Worm (Caenorhabditis elegans): ENCODE results near the gene F35E12.2.

Gene F35E12.2

ce11 chrV:13690276-13690675, 34.4 kb downstream of the F35E12.2 start:
- TF ChIP-seq lin-39 (tag; optimal IDR thresholded peaks at IDR 0.05) (peak; percentile 25), lsy-12 (tag; optimal IDR thresholded peaks at IDR 0.05) (no peak), nhr-237 (tag; optimal IDR thresholded peaks at IDR 0.05) (no peak)

DNA sequence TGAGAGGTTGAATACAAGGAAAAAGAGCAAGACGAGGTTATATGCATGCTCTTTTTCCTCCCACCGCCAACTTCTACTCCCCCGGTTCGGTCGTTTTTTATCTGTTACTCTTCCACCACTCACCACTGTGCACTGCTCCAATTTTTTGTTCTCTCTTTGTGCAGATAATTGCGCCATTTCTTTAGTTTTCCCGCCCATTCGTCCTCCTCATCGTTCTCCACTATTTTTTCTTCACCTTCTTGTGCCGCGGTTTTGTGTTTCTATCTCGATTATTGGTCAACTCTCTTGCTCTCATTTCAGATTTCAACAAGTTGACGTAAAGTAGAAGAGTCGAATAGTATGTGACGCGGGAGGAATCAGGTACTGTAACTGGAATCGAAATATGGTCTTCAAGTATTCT, 35.1 kb downstream of the F35E12.2 start, which contains the start of gene T01D3.1:
Gene T01D3.1, plus strand, starts transcription at position 301 of the 400 bp plus-strand sequence.
- no peak for TF ChIP-seq nhr-77 (tag; optimal IDR thresholded peaks at IDR 0.05)
- no peak for TF ChIP-seq ZK546.5 (tag; optimal IDR thresholded peaks at IDR 0.05)
- TF ChIP-seq mml-1 (tag; optimal IDR thresholded peaks at IDR 0.05) = no peak
- no peak for TF ChIP-seq elt-1 (tag; optimal IDR thresholded peaks at IDR 0.05)
- no peak for TF ChIP-seq ama-1 (optimal IDR thresholded peaks at IDR 0.05)
- no peak for TF ChIP-seq ceh-82 (tag; optimal IDR thresholded peaks at IDR 0.05)
- no peak for TF ChIP-seq nhr-43 (tag; optimal IDR thresholded peaks at IDR 0.05; ENCODE audit: poor library complexity, severe bottlenecking)
- no peak for TF ChIP-seq snpc-4 (tag; optimal IDR thresholded peaks at IDR 0.05)
- no peak for TF ChIP-seq nhr-28 (tag; optimal IDR thresholded peaks at IDR 0.05)
- no peak for TF ChIP-seq ceh-28 (tag; optimal IDR thresholded peaks at IDR 0.05)
- no peak for TF ChIP-seq skn-1 (tag; optimal IDR thresholded peaks at IDR 0.05)
- no peak for TF ChIP-seq aly-2 (tag; optimal IDR thresholded peaks at IDR 0.05)
- TF ChIP-seq R02D3.7 (tag; optimal IDR thresholded peaks at IDR 0.05) = no peak
- TF ChIP-seq lsy-12 (tag; optimal IDR thresholded peaks at IDR 0.05) = no peak
- TF ChIP-seq sea-2 (GFP tag; optimal IDR thresholded peaks at IDR 0.05) = no peak

DNA sequence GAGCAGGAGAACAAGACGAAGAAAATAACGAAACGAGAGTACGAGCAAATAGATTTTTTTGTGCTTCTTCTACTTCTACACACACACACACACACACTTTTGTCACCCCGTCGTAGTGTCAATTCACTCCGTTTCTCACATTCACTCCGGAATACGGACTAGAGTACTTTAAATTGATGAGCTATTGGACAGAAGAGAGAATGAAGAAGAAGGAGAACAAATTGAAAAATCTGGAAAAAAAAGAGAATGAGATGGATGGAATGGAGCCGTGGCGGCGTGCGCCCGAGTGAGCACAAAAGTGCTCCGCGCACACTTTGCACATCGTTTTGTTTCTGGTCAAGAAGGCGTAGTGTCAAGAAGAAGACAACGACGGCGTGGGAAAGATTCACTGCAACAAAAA, 37.2 kb downstream of the F35E12.2 start:
- TF ChIP-seq hmg-11 (tag; optimal IDR thresholded peaks at IDR 0.05) = no peak
- no peak for TF ChIP-seq jun-1 (tag; optimal IDR thresholded peaks at IDR 0.05)
- TF ChIP-seq elt-2 (tag; optimal IDR thresholded peaks at IDR 0.05) = no peak
- TF ChIP-seq nhr-67 (tag; optimal IDR thresholded peaks at IDR 0.05) = no peak
- TF ChIP-seq nhr-237 (tag; optimal IDR thresholded peaks at IDR 0.05) = no peak
- TF ChIP-seq unc-62 (GFP tag; optimal IDR thresholded peaks at IDR 0.05) = no peak

DNA sequence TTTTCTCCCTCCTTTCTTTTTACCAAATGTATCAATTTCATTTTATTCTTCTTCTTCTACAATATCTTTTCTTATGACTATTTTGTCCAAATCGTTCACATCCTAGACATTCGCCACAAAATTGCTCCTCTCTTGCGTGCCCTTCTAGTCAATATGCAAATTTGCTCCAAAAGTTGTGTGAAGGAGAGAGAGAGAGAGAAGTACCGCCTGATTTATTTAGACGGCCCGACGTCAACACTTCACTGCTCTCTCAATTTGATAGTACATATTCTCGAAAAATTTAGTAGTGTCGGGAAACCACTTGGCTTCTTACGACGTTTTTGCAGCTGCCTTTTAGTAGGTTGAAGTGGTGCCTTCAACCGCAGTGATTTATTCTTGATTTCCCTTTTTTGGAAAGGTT, 38.2 kb downstream of the F35E12.2 start:
- TF ChIP-seq tbx-2 (tag; optimal IDR thresholded peaks at IDR 0.05) (no peak), ceh-9 (tag; optimal IDR thresholded peaks at IDR 0.05) (no peak), nhr-25 (tag; optimal IDR thresholded peaks at IDR 0.05) (no peak), zag-1 (tag; optimal IDR thresholded peaks at IDR 0.05) (no peak), nhr-77 (tag; optimal IDR thresholded peaks at IDR 0.05) (no peak), fkh-10 (GFP tag; optimal IDR thresholded peaks at IDR 0.05) (peak; percentile 64), ztf-4 (tag; optimal IDR thresholded peaks at IDR 0.05) (no peak)

ce11 chrV:13681445-13681844, 43.2 kb downstream of the F35E12.2 start:
- TF ChIP-seq fkh-10 (GFP tag; optimal IDR thresholded peaks at IDR 0.05) (peak; percentile 58), ztf-11 (tag; optimal IDR thresholded peaks at IDR 0.05) (no peak)

DNA sequence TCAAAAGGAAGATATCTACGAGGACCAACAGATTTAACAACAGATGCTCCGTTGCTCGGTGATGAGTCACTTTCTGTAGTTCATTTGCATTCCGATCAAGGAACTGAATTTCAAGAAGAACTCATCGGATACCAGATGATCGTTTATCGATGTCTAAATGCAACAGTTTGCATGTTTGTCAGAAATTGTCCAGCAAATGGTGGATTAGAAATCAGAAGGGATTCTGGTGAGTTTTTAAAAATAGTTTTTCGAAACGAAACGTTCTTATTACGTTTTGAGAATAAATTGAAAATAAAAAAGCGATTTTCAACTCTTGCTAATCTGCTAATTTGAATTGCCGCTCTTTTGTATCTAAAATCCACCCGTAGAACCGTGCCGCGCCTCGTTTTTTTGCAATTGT, 44.8 kb downstream of the F35E12.2 start:
- TF ChIP-seq lsy-12 (tag; optimal IDR thresholded peaks at IDR 0.05) = no peak
- TF ChIP-seq fkh-2 (tag; optimal IDR thresholded peaks at IDR 0.05) = no peak
- no peak for TF ChIP-seq fkh-10 (GFP tag; optimal IDR thresholded peaks at IDR 0.05)
- TF ChIP-seq nhr-28 (tag; optimal IDR thresholded peaks at IDR 0.05) = no peak
- TF ChIP-seq nfya-1 (tag; optimal IDR thresholded peaks at IDR 0.05; ENCODE audit: insufficient read depth) = no peak
- TF ChIP-seq daf-12 (tag; optimal IDR thresholded peaks at IDR 0.05) = no peak
- no peak for TF ChIP-seq ceh-9 (tag; optimal IDR thresholded peaks at IDR 0.05)
- TF ChIP-seq zag-1 (tag; optimal IDR thresholded peaks at IDR 0.05) = no peak
- TF ChIP-seq nhr-77 (tag; optimal IDR thresholded peaks at IDR 0.05) = no peak
- no peak for TF ChIP-seq hmg-11 (tag; optimal IDR thresholded peaks at IDR 0.05)
- TF ChIP-seq egl-27 (tag; optimal IDR thresholded peaks at IDR 0.05) = no peak
- no peak for TF ChIP-seq ceh-16 (tag; optimal IDR thresholded peaks at IDR 0.05)
- no peak for TF ChIP-seq nhr-25 (tag; optimal IDR thresholded peaks at IDR 0.05)
- TF ChIP-seq elt-1 (tag; optimal IDR thresholded peaks at IDR 0.05) = no peak
- TF ChIP-seq ceh-28 (tag; optimal IDR thresholded peaks at IDR 0.05) = no peak
- no peak for TF ChIP-seq elt-2 (tag; optimal IDR thresholded peaks at IDR 0.05)
- TF ChIP-seq mdl-1 (tag; optimal IDR thresholded peaks at IDR 0.05) = no peak
